Worm (Caenorhabditis elegans): ENCODE results near the gene ZC250.4.

ce11 chrV:5836616-5836982 is 23.7 kb upstream of the ZC250.4 start, which contains the start of gene col-140:
- TF ChIP-seq unc-130 (tag; optimal IDR thresholded peaks at IDR 0.05): no peak
- TF ChIP-seq ztf-4 (tag; optimal IDR thresholded peaks at IDR 0.05): no peak
- no peak for TF ChIP-seq unc-62 (GFP tag; optimal IDR thresholded peaks at IDR 0.05)
- no peak for TF ChIP-seq elt-3 (tag; optimal IDR thresholded peaks at IDR 0.05)
